Fruit fly (Drosophila melanogaster): ENCODE data around the gene Baldspot.

The Baldspot gene

dm6 chr3L:16695076-16695847, 33.8 kb upstream of the Baldspot start:
- peak in 1 of 2 experiments; percentile 72 for TF ChIP-seq EcR (GFP tag; optimal IDR thresholded peaks at IDR 0.05)
- no peak for TF ChIP-seq usp (GFP tag; optimal IDR thresholded peaks at IDR 0.05)

- no peak for TF ChIP-seq EcR (GFP tag; optimal IDR thresholded peaks at IDR 0.05)
- no peak for TF ChIP-seq CG8478 (optimal IDR thresholded peaks at IDR 0.05)
- TF ChIP-seq Dll (optimal IDR thresholded peaks at IDR 0.05), result no peak
- TF ChIP-seq usp (GFP tag; optimal IDR thresholded peaks at IDR 0.05), result no peak
- TF ChIP-seq psq (optimal IDR thresholded peaks at IDR 0.05), result no peak
- no peak for TF ChIP-seq pan (optimal IDR thresholded peaks at IDR 0.05)
Measured at dm6 chr3L:16693844-16694243, 32.4 kb upstream of the Baldspot start.

dm6 chr3L:16690055-16690454, 28.6 kb upstream of the Baldspot start:
- no peak for TF ChIP-seq EcR (GFP tag; optimal IDR thresholded peaks at IDR 0.05)
- TF ChIP-seq Dll (optimal IDR thresholded peaks at IDR 0.05), result no peak
- TF ChIP-seq pan (optimal IDR thresholded peaks at IDR 0.05), result no peak
- no peak for TF ChIP-seq psq (optimal IDR thresholded peaks at IDR 0.05)
- no peak for TF ChIP-seq CG8478 (optimal IDR thresholded peaks at IDR 0.05)
- no peak for TF ChIP-seq usp (GFP tag; optimal IDR thresholded peaks at IDR 0.05)

dm6 chr3L:16689491-16689890, 28.1 kb upstream of the Baldspot start:
- TF ChIP-seq Dll (optimal IDR thresholded peaks at IDR 0.05) (no peak), EcR (GFP tag; optimal IDR thresholded peaks at IDR 0.05) (no peak), usp (GFP tag; optimal IDR thresholded peaks at IDR 0.05) (no peak), psq (optimal IDR thresholded peaks at IDR 0.05) (no peak), pan (optimal IDR thresholded peaks at IDR 0.05) (no peak), CG8478 (optimal IDR thresholded peaks at IDR 0.05) (no peak)

dm6 chr3L:16683007-16683406, 21.6 kb upstream of the Baldspot start:
- TF ChIP-seq Dll (optimal IDR thresholded peaks at IDR 0.05), result no peak
- no peak for TF ChIP-seq EcR (GFP tag; optimal IDR thresholded peaks at IDR 0.05)
- TF ChIP-seq CG8478 (optimal IDR thresholded peaks at IDR 0.05), result no peak
- no peak for TF ChIP-seq psq (optimal IDR thresholded peaks at IDR 0.05)
- TF ChIP-seq usp (GFP tag; optimal IDR thresholded peaks at IDR 0.05), result no peak
- TF ChIP-seq pan (optimal IDR thresholded peaks at IDR 0.05), result no peak

dm6 chr3L:16682371-16682770, 21.0 kb upstream of the Baldspot start:
- TF ChIP-seq Dll (optimal IDR thresholded peaks at IDR 0.05) (no peak), pan (optimal IDR thresholded peaks at IDR 0.05) (no peak), EcR (GFP tag; optimal IDR thresholded peaks at IDR 0.05) (no peak), CG8478 (optimal IDR thresholded peaks at IDR 0.05) (no peak)

dm6 chr3L:16679492-16680120, 18.2 kb upstream of the Baldspot start:
- TF ChIP-seq CG8478 (optimal IDR thresholded peaks at IDR 0.05) (no peak), Dll (optimal IDR thresholded peaks at IDR 0.05) (no peak), EcR (GFP tag; optimal IDR thresholded peaks at IDR 0.05) (no peak), usp (GFP tag; optimal IDR thresholded peaks at IDR 0.05) (no peak)

- TF ChIP-seq psq (optimal IDR thresholded peaks at IDR 0.05) (no peak), CG8478 (optimal IDR thresholded peaks at IDR 0.05) (no peak), Dll (optimal IDR thresholded peaks at IDR 0.05) (no peak), EcR (GFP tag; optimal IDR thresholded peaks at IDR 0.05) (no peak)
Measured at dm6 chr3L:16673367-16674014, 12.1 kb upstream of the Baldspot start, which contains the start of the genes zetaCOP and CG13032. Gene zetaCOP, minus strand, starts transcription at chr3L:16673555. Gene CG13032, plus strand, starts transcription at chr3L:16673964.

dm6 chr3L:16670882-16671675, 9.7 kb upstream of the Baldspot start:
- TF ChIP-seq usp (GFP tag; optimal IDR thresholded peaks at IDR 0.05), result no peak

- TF ChIP-seq psq (optimal IDR thresholded peaks at IDR 0.05) (no peak), pan (optimal IDR thresholded peaks at IDR 0.05) (no peak)
Measured at dm6 chr3L:16670195-16670594, 8.8 kb upstream of the Baldspot start.

dm6 chr3L:16668797-16669196, 7.4 kb upstream of the Baldspot start:
- TF ChIP-seq psq (optimal IDR thresholded peaks at IDR 0.05), result no peak
- no peak for TF ChIP-seq EcR (GFP tag; optimal IDR thresholded peaks at IDR 0.05)
- no peak for TF ChIP-seq Dll (optimal IDR thresholded peaks at IDR 0.05)
- no peak for TF ChIP-seq usp (GFP tag; optimal IDR thresholded peaks at IDR 0.05)
- no peak for TF ChIP-seq pan (optimal IDR thresholded peaks at IDR 0.05)
- no peak for TF ChIP-seq CG8478 (optimal IDR thresholded peaks at IDR 0.05)
